Fruit fly (Drosophila melanogaster) whole organism, embryonic: ENCODE results near the gene CG5180.

Source experiments
- Atf3 ChIP-seq: fragments of 200-800 bp; sonication (Bioruptor generic); optimal IDR thresholded peaks from 3 replicates; lab custom pipeline; 2016; ENCODE audit warnings: missing biosample characterization, missing genetic modification characterization
- CG14014 ChIP-seq: fragments of 200-800 bp; sonication (Bioruptor generic); IDR thresholded peaks from 2 replicates; pipeline ENCODE4 v1.3.6; 2022; ENCODE audit warnings: missing biosample characterization, missing genetic modification characterization
- CG15514 ChIP-seq: fragments of 200-800 bp; sonication (Bioruptor generic); optimal IDR thresholded peaks from 3 replicates; lab custom pipeline; 2017; ENCODE audit warnings: missing biosample characterization, missing genetic modification characterization, mild to moderate bottlenecking, moderate library complexity, missing genetic modification reagents
- chm ChIP-seq: fragments of 200-800 bp; sonication (Bioruptor generic); IDR thresholded peaks from 2 replicates; pipeline ENCODE4 v1.3.6; 2022; ENCODE audit warnings: missing biosample characterization, missing genetic modification characterization
- crp ChIP-seq, 2 experiments: fragments of 200-800 bp; sonication (Bioruptor generic); optimal IDR thresholded peaks; 2 replicates in 1 of 2; 3 replicates in 1 of 2; lab custom pipeline; 2017; ENCODE audit warnings: missing biosample characterization in 2 of 2, missing genetic modification characterization in 2 of 2, mild to moderate bottlenecking in 1 of 2, moderate library complexity in 1 of 2
- dati ChIP-seq: fragments of 200-800 bp; sonication (Bioruptor generic); IDR thresholded peaks from 2 replicates; pipeline ENCODE4 v1.3.6; 2022; ENCODE audit warnings: missing biosample characterization, missing genetic modification characterization

dm6 chr3R:20594194-20595144, 36.7 kb downstream of the CG5180 start:
- TF ChIP-seq CG15514 (GFP tag; lab: Kevin White, UChicago) (peak; percentile 42), chm (GFP tag; lab: Robert Waterston, UW) (peak; percentile 56; the same call in 1 of the 2 replicates), crp (GFP tag; optimal IDR thresholded peaks at IDR 0.05; lab: Kevin White, UChicago) (peak in 1 of 2 experiments; percentile 35), CG14014 (GFP tag; lab: Robert Waterston, UW) (peak; percentile 68), Atf3 (no peak), dati (GFP tag; lab: Robert Waterston, UW) (peak; percentile 64; the same call in 1 of the 2 replicates)
